Fruit fly (Drosophila melanogaster) whole organism, embryonic: ENCODE results near the gene CG42449.
A peak's percentile ranks its signal among the peaks of the same experiment; 100 is the strongest.

Experiments used
- Blimp-1 ChIP-seq: fragments of 200-800 bp; sonication (Bioruptor generic); optimal IDR thresholded peaks from 3 replicates; lab custom pipeline; 2018; ENCODE audit warnings: missing biosample characterization, missing genetic modification characterization, mild to moderate bottlenecking, moderate library complexity, missing genetic modification reagents
- CG10565 ChIP-seq: fragments of 200-800 bp; sonication (Bioruptor generic); optimal IDR thresholded peaks from 3 replicates; lab custom pipeline; 2016; ENCODE audit warnings: missing biosample characterization, mild to moderate bottlenecking, missing genetic modification characterization
- CG11456 ChIP-seq: fragments of 200-800 bp; sonication (Bioruptor generic); IDR thresholded peaks from 3 replicates; pipeline ENCODE4 v1.3.6; 2022; ENCODE audit warnings: missing biosample characterization, missing genetic modification characterization
- CG12299 ChIP-seq: fragments of 200-800 bp; sonication (Bioruptor generic); optimal IDR thresholded peaks from 2 replicates; lab custom pipeline; 2018; ENCODE audit warnings: missing biosample characterization, mild to moderate bottlenecking, missing genetic modification characterization
- CG13296 ChIP-seq: fragments of 200-800 bp; sonication (Bioruptor generic); optimal IDR thresholded peaks from 3 replicates; lab custom pipeline; 2018; ENCODE audit warnings: missing biosample characterization, mild to moderate bottlenecking, missing genetic modification characterization
- CG13424 ChIP-seq: fragments of 200-800 bp; sonication (Bioruptor generic); optimal IDR thresholded peaks from 2 replicates; lab custom pipeline; 2019; ENCODE audit warnings: missing biosample characterization, mild to moderate bottlenecking, missing genetic modification characterization, moderate library complexity
- CG1647 ChIP-seq: fragments of 200-800 bp; sonication (Bioruptor generic); optimal IDR thresholded peaks from 3 replicates; lab custom pipeline; 2016; ENCODE audit warnings: missing biosample characterization, missing genetic modification characterization
- CG18262 ChIP-seq: fragments of 200-800 bp; optimal IDR thresholded peaks from 3 replicates; lab custom pipeline; 2019; ENCODE audit warnings: missing biosample characterization, mild to moderate bottlenecking, missing genetic modification characterization, moderate library complexity
- CG2202 ChIP-seq: fragments of 200-800 bp; sonication (Bioruptor generic); optimal IDR thresholded peaks from 2 replicates; lab custom pipeline; 2018; ENCODE audit warnings: missing biosample characterization, mild to moderate bottlenecking, missing genetic modification characterization
- CG32532 ChIP-seq: fragments of 200-800 bp; sonication (Bioruptor generic); IDR thresholded peaks from 2 replicates; pipeline ENCODE4 v1.3.6; 2022; ENCODE audit warnings: missing biosample characterization, missing genetic modification characterization
- CG34376 ChIP-seq: fragments of 200-800 bp; sonication (Bioruptor generic); optimal IDR thresholded peaks from 2 replicates; lab custom pipeline; 2018; ENCODE audit warnings: missing biosample characterization, mild to moderate bottlenecking, missing genetic modification characterization
- CG4730 ChIP-seq: fragments of 200-800 bp; sonication (Bioruptor generic); IDR thresholded peaks from 2 replicates; pipeline ENCODE4 v1.3.6; 2022; ENCODE audit warnings: missing biosample characterization, missing genetic modification characterization
- CG6689 ChIP-seq: fragments of 200-800 bp; sonication (Bioruptor generic); IDR thresholded peaks from 2 replicates; pipeline ENCODE4 v1.3.6; 2022; ENCODE audit warnings: missing biosample characterization, missing genetic modification characterization
- CG6765 ChIP-seq: fragments of 200-800 bp; sonication (Bioruptor generic); optimal IDR thresholded peaks from 3 replicates; lab custom pipeline; 2017; ENCODE audit warnings: missing biosample characterization, mild to moderate bottlenecking, missing genetic modification characterization
- CG6791 ChIP-seq: fragments of 200-800 bp; sonication (Bioruptor generic); IDR thresholded peaks from 3 replicates; pipeline ENCODE4 v1.3.6; 2022; ENCODE audit warnings: missing biosample characterization, missing genetic modification characterization; ENCODE audit not compliant: partially characterized antibody
- CG7786 ChIP-seq: fragments of 200-800 bp; sonication (Bioruptor generic); optimal IDR thresholded peaks from 2 replicates; lab custom pipeline; 2016; ENCODE audit warnings: missing biosample characterization, missing genetic modification characterization
- CG7839 ChIP-seq: fragments of 200-800 bp; sonication (Bioruptor generic); optimal IDR thresholded peaks from 3 replicates; lab custom pipeline; 2018; ENCODE audit warnings: missing biosample characterization, mild to moderate bottlenecking, missing genetic modification characterization, moderate library complexity
- CG8944 ChIP-seq: fragments of 200-800 bp; sonication (Bioruptor generic); optimal IDR thresholded peaks from 3 replicates; lab custom pipeline; 2016; ENCODE audit warnings: missing biosample characterization, missing genetic modification characterization
- CrebB ChIP-seq: fragments of 200-800 bp; sonication (Bioruptor generic); optimal IDR thresholded peaks from 3 replicates; lab custom pipeline; 2018; ENCODE audit warnings: missing biosample characterization, mild to moderate bottlenecking, missing genetic modification characterization
- D19A ChIP-seq: fragments of 200-800 bp; optimal IDR thresholded peaks from 3 replicates; lab custom pipeline; 2019; ENCODE audit warnings: missing biosample characterization, mild to moderate bottlenecking, missing genetic modification characterization, moderate library complexity
- Doc3 ChIP-seq: fragments of 200-800 bp; sonication (Bioruptor generic); IDR thresholded peaks from 3 replicates; pipeline ENCODE4 v1.3.6; 2022; ENCODE audit warnings: missing biosample characterization, missing genetic modification characterization; ENCODE audit not compliant: partially characterized antibody
- Dp ChIP-seq: fragments of 200-800 bp; sonication (Bioruptor generic); optimal IDR thresholded peaks from 2 replicates; lab custom pipeline; 2018; ENCODE audit warnings: missing biosample characterization, mild to moderate bottlenecking, missing genetic modification characterization, moderate library complexity
- E2f1 ChIP-seq: fragments of 200-800 bp; sonication (Bioruptor generic); IDR thresholded peaks from 2 replicates; pipeline ENCODE4 v1.3.6; 2022; ENCODE audit warnings: missing biosample characterization, missing genetic modification characterization
- Gsc ChIP-seq: fragments of 200-800 bp; sonication (Bioruptor generic); IDR thresholded peaks from 2 replicates; pipeline ENCODE4 v1.3.6; 2022; ENCODE audit warnings: missing biosample characterization, missing genetic modification characterization
- H2.0 ChIP-seq: fragments of 200-800 bp; sonication (Bioruptor generic); IDR thresholded peaks from 2 replicates; pipeline ENCODE4 v1.3.6; 2022; ENCODE audit warnings: missing biosample characterization, missing genetic modification characterization
- Med ChIP-seq: fragments of 200-800 bp; sonication (Bioruptor generic); peaks from one replicate; lab custom pipeline; 2016; ENCODE audit warnings: missing biosample characterization, missing genetic modification characterization, mild to moderate bottlenecking, inconsistent platforms, moderate library complexity
- NFAT ChIP-seq: fragments of 200-800 bp; sonication (Bioruptor generic); IDR thresholded peaks from 2 replicates; pipeline ENCODE4 v1.3.6; 2022; ENCODE audit warnings: missing biosample characterization, missing genetic modification characterization
- PHDP ChIP-seq: fragments of 200-800 bp; sonication (Bioruptor generic); optimal IDR thresholded peaks from 3 replicates; lab custom pipeline; 2018; ENCODE audit warnings: missing biosample characterization, mild to moderate bottlenecking, missing genetic modification characterization, moderate library complexity
- Rfx ChIP-seq: fragments of 200-800 bp; sonication (Bioruptor generic); IDR thresholded peaks from 2 replicates; pipeline ENCODE4 v1.3.6; 2022; ENCODE audit warnings: missing biosample characterization, missing genetic modification characterization
- Spps ChIP-seq: fragments of 200-800 bp; sonication (Bioruptor generic); optimal IDR thresholded peaks from 2 replicates; lab custom pipeline; 2018; ENCODE audit warnings: missing biosample characterization, mild to moderate bottlenecking, missing genetic modification characterization
- ato ChIP-seq: fragments of 200-800 bp; sonication (Bioruptor generic); IDR thresholded peaks from 2 replicates; pipeline ENCODE4 v1.3.6; 2022; ENCODE audit warnings: missing biosample characterization, missing genetic modification characterization; ENCODE audit not compliant: partially characterized antibody
- az2 ChIP-seq: fragments of 200-800 bp; sonication (Bioruptor generic); optimal IDR thresholded peaks from 3 replicates; lab custom pipeline; 2016; ENCODE audit warnings: missing biosample characterization, missing genetic modification characterization
- bsh ChIP-seq, 2 experiments: fragments of 200-800 bp; sonication (Bioruptor generic); optimal IDR thresholded peaks; 2 replicates each; lab custom pipeline; 2017 to 2018; ENCODE audit warnings: mild to moderate bottlenecking in 2 of 2, missing biosample characterization in 2 of 2, missing genetic modification characterization in 2 of 2, moderate library complexity in 1 of 2
- caup ChIP-seq: fragments of 200-800 bp; sonication (Bioruptor generic); optimal IDR thresholded peaks from 3 replicates; lab custom pipeline; 2017; ENCODE audit warnings: missing biosample characterization, mild to moderate bottlenecking, missing genetic modification characterization, moderate library complexity; ENCODE audit not compliant: severe bottlenecking
- dm ChIP-seq: fragments of 200-800 bp; sonication (Bioruptor generic); optimal IDR thresholded peaks from 3 replicates; lab custom pipeline; 2016; ENCODE audit warnings: missing biosample characterization, missing genetic modification characterization
- dmrt99B ChIP-seq: fragments of 200-800 bp; sonication (Bioruptor generic); optimal IDR thresholded peaks from 2 replicates; lab custom pipeline; 2018; ENCODE audit warnings: missing biosample characterization, mild to moderate bottlenecking, missing genetic modification characterization, moderate library complexity
- ems ChIP-seq: fragments of 200-800 bp; sonication (Bioruptor generic); optimal IDR thresholded peaks from 3 replicates; lab custom pipeline; 2016; ENCODE audit warnings: missing biosample characterization, missing genetic modification characterization
- fd102C ChIP-seq: fragments of 200-800 bp; sonication (Bioruptor generic); optimal IDR thresholded peaks from 2 replicates; lab custom pipeline; 2018; ENCODE audit warnings: missing biosample characterization, mild to moderate bottlenecking, missing genetic modification characterization, moderate library complexity
- gsb ChIP-seq: fragments of 200-800 bp; sonication (Bioruptor generic); IDR thresholded peaks from 2 replicates; pipeline ENCODE4 v1.3.6; 2022; ENCODE audit warnings: missing biosample characterization, missing genetic modification characterization
- gsb-n ChIP-seq: fragments of 200-800 bp; sonication (Bioruptor generic); optimal IDR thresholded peaks from 3 replicates; lab custom pipeline; 2018; ENCODE audit warnings: missing biosample characterization, mild to moderate bottlenecking, missing genetic modification characterization
- gt ChIP-seq: fragments of 200-800 bp; sonication (Bioruptor generic); IDR thresholded peaks from 2 replicates; pipeline ENCODE4 v1.3.6; 2022; ENCODE audit warnings: missing biosample characterization, missing genetic modification characterization
- hkb ChIP-seq, 2 experiments: fragments of 200-800 bp in 1 of 2; fragments of >200 bp in 1 of 2; sonication (Bioruptor generic) in 1 of 2; IDR thresholded peaks in 1 of 2; optimal IDR thresholded peaks in 1 of 2; 2 replicates each; pipeline versions ENCODE4 v1.3.6 to Lab custom; 2017 to 2022; ENCODE audit warnings: missing biosample characterization in 1 of 2, missing genetic modification characterization in 1 of 2
- org-1 ChIP-seq: fragments of 200-800 bp; sonication (Bioruptor generic); optimal IDR thresholded peaks from 2 replicates; lab custom pipeline; 2017; ENCODE audit warnings: missing biosample characterization, missing genetic modification characterization
- schlank ChIP-seq: fragments of 200-800 bp; sonication (Bioruptor generic); optimal IDR thresholded peaks from 2 replicates; lab custom pipeline; 2018; ENCODE audit warnings: missing biosample characterization, mild to moderate bottlenecking, missing genetic modification characterization
- sim ChIP-seq: fragments of 200-800 bp; sonication (Bioruptor generic); IDR thresholded peaks from 2 replicates; pipeline ENCODE4 v1.3.6; 2022; ENCODE audit warnings: missing biosample characterization, missing genetic modification characterization
- tap ChIP-seq: fragments of 200-800 bp; optimal IDR thresholded peaks from 3 replicates; lab custom pipeline; 2019; ENCODE audit warnings: missing biosample characterization, mild to moderate bottlenecking, missing genetic modification characterization, moderate library complexity
- zen2 ChIP-seq: fragments of 200-800 bp; sonication (Bioruptor generic); IDR thresholded peaks from 3 replicates; pipeline ENCODE4 v1.3.6; 2022; ENCODE audit warnings: missing biosample characterization, missing genetic modification characterization; ENCODE audit not compliant: partially characterized antibody
- zf30C ChIP-seq: fragments of 200-800 bp; sonication (Bioruptor generic); optimal IDR thresholded peaks from 3 replicates; lab custom pipeline; 2018; ENCODE audit warnings: missing biosample characterization, mild to moderate bottlenecking, missing genetic modification characterization
- zfh1 ChIP-seq: fragments of 200-800 bp; sonication (Bioruptor generic); IDR thresholded peaks from 3 replicates; pipeline ENCODE4 v1.3.6; 2022; ENCODE audit warnings: missing biosample characterization, missing genetic modification characterization

The CG42449 gene

DNA sequence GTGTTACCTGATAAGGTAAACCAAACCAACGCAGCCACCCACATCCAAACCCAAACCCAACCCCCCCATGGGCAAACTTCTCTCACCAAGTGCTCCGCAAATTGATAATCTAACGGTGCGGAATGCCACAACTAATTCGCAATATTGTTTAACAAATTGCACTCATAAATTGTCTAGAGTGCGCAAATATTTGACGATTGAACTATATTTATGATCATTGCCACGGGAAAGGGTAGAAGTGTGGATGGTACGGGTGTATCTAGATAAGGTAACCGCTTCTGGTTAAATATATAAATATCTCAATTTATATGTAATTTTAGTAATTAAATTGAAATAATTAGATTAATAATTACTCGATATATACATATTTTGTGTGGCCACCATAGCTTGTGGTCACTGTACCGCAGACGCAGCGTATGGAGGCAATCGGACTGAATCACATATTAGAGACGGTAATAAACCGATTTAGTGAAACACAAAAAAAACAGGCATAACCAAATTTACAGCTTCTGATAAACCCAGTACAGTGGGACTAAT is 35.5 kb downstream of the CG42449 start (continued):
- TF ChIP-seq bsh (GFP tag; optimal IDR thresholded peaks at IDR 0.05; lab: Kevin White, UChicago) (peak in 1 of 2 experiments; percentile 33), dm (GFP tag; lab: Kevin White, UChicago) (no peak), CG10565 (no peak), E2f1 (GFP tag; lab: Robert Waterston, UW) (peak; percentile 41; the same call in 1 of the 2 replicates), PHDP (tag; lab: Kevin White, UChicago) (peak; percentile 69), CG11456 (GFP tag; lab: Robert Waterston, UW) (peak; percentile 79), fd102C (GFP tag; lab: Kevin White, UChicago) (no peak), zf30C (GFP tag; lab: Kevin White, UChicago) (no peak), zfh1 (GFP tag; lab: Robert Waterston, UW) (peak; percentile 61; the same call in 2 of the 3 replicates), CG12299 (peak; percentile 8), gsb (GFP tag; lab: Robert Waterston, UW) (peak; percentile 51; the same call in 1 of the 2 replicates), CG4730 (peak; percentile 57; the same call in 1 of the 2 replicates), NFAT (peak; percentile 61; the same call in 1 of the 2 replicates), CG6689 (GFP tag; lab: Robert Waterston, UW) (peak; percentile 65), caup (peak; percentile 71), Dp (GFP tag; lab: Kevin White, UChicago) (no peak), Blimp-1 (GFP tag; lab: Kevin White, UChicago) (peak; percentile 7), CG18262 (peak; percentile 34), CG13296 (GFP tag; lab: Kevin White, UChicago) (peak; percentile 67), CrebB (peak; percentile 8), dmrt99B (peak; percentile 56), ato (GFP tag; lab: Robert Waterston, UW) (no peak), CG6791 (no peak), D19A (tag; lab: Kevin White, UChicago) (peak; percentile 31), CG7786 (no peak), Gsc (GFP tag; lab: Robert Waterston, UW) (no peak), CG8944 (GFP tag; lab: Kevin White, UChicago) (no peak), Doc3 (GFP tag; lab: Robert Waterston, UW) (no peak), CG6765 (peak; percentile 2), hkb (optimal IDR thresholded peaks at IDR 0.05; lab: Kevin White, UChicago) (no peak), hkb (GFP tag; IDR thresholded peaks at IDR 0.05; lab: Robert Waterston, UW) (peak; percentile 64; the same call in 1 of the 2 replicates), zen2 (GFP tag; lab: Robert Waterston, UW) (no peak), gsb-n (no peak), CG32532 (peak; percentile 90), org-1 (GFP tag; lab: Kevin White, UChicago) (peak; percentile 2), az2 (GFP tag; lab: Kevin White, UChicago) (peak; percentile 15), CG2202 (tag; lab: Kevin White, UChicago) (no peak), CG13424 (peak; percentile 62), sim (GFP tag; lab: Robert Waterston, UW) (no peak), Med (GFP tag; lab: Kevin White, UChicago) (peak; percentile 68), CG34376 (peak; percentile 53), schlank (tag; lab: Kevin White, UChicago) (peak; percentile 30), gt (GFP tag; lab: Robert Waterston, UW) (no peak), CG7839 (peak; percentile 79), tap (tag; lab: Kevin White, UChicago) (peak; percentile 23), CG1647 (no peak), ems (GFP tag; lab: Kevin White, UChicago) (no peak), H2.0 (GFP tag; lab: Robert Waterston, UW) (peak; percentile 61), Spps (tag; lab: Kevin White, UChicago) (no peak), Rfx (GFP tag; lab: Robert Waterston, UW) (peak; percentile 85)
